Worm (Caenorhabditis elegans): ENCODE results near the gene C34C12.2.
"Not testable (repeated sequence)": the region's sequence is repeated elsewhere in the genome, so short reads cannot be mapped to it uniquely, and the experiment has no call there.

DNA sequence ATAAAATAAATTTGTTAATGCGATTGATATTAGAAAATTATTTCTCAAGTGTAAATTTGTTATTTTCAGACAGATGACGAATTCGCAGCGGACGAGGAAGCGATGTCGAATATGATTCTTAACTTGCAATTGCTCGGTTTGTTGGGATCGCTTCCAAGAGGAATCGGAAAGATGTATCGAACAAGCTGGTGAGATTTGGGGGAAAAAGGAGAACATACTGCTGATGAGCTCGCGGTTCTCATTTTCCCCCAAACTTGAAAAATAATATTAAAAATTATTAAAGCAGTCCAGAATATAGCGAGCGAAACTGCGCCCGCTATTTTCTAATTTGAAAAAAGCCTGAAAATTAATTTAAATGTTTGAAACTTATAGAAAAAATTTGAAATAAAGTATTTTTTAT is at the start of gene C34C12.2:
- TF ChIP-seq tab-1 (GFP tag; IDR thresholded peaks at IDR 0.05); klf-2 (GFP tag; conservative IDR thresholded peaks at IDR 0.05): not testable (repeated sequence)

Measured in whole organism, midembryonic.